Worm (Caenorhabditis elegans) whole organism, young adult: ENCODE results near the gene lin-42.

ENCODE experiments used
- B0336.3 ChIP-seq: fragments of 200-800 bp; sonication (Bioruptor generic); IDR thresholded peaks from 2 replicates; pipeline ENCODE4 v1.3.6; 2022; ENCODE audit warnings: missing genetic modification characterization, missing compliant biosample characterization
- D2030.7 ChIP-seq: fragments of 200-800 bp; sonication (Bioruptor generic); IDR thresholded peaks from 2 replicates; pipeline ENCODE4 v1.3.6; 2022; ENCODE audit warnings: missing genetic modification reagents, missing genetic modification characterization, missing compliant biosample characterization
- F22D6.2 ChIP-seq: sonication (generic microtip); optimal IDR thresholded peaks from 2 replicates; lab custom pipeline; 2016; ENCODE audit warnings: mild to moderate bottlenecking, missing genetic modification characterization, missing compliant biosample characterization
- K12H6.12 ChIP-seq: fragments of 200-800 bp; sonication (Bioruptor generic); optimal IDR thresholded peaks from 2 replicates; lab custom pipeline; 2018; ENCODE audit warnings: mild to moderate bottlenecking, missing genetic modification characterization, missing compliant biosample characterization
- T26A5.8 ChIP-seq: sonication (generic microtip); optimal IDR thresholded peaks from 2 replicates; lab custom pipeline; 2016; ENCODE audit warnings: missing genetic modification characterization, missing compliant biosample characterization
- aptf-2 ChIP-seq: fragments of 200-800 bp; sonication (Bioruptor generic); conservative IDR thresholded peaks from 2 replicates; pipeline ENCODE4 v1.3.6; 2022; ENCODE audit warnings: missing genetic modification reagents, missing genetic modification characterization, missing compliant biosample characterization
- bed-1 ChIP-seq: fragments of 200-800 bp; sonication (Bioruptor generic); IDR thresholded peaks from 2 replicates; pipeline ENCODE4 v1.3.6; 2022; ENCODE audit warnings: missing genetic modification reagents, missing genetic modification characterization, missing compliant biosample characterization
- cebp-1 ChIP-seq, 2 experiments: fragments of 200-800 bp in 1 of 2; sonication (Bioruptor generic) in 1 of 2; sonication (generic microtip) in 1 of 2; IDR thresholded peaks in 1 of 2; optimal IDR thresholded peaks in 1 of 2; 2 replicates each; pipeline versions ENCODE4 v1.3.6 to Lab custom; 2017 to 2022; ENCODE audit warnings: missing compliant biosample characterization in 2 of 2, missing genetic modification characterization in 2 of 2, mild to moderate bottlenecking in 1 of 2, missing genetic modification reagents in 1 of 2, moderate library complexity in 1 of 2
- die-1 ChIP-seq: sonication (generic microtip); optimal IDR thresholded peaks from 2 replicates; lab custom pipeline; 2016; ENCODE audit warnings: missing genotype, mild to moderate bottlenecking, missing genetic modification characterization, missing compliant biosample characterization
- egl-18 ChIP-seq: fragments of 200-800 bp; sonication (Bioruptor generic); IDR thresholded peaks from 2 replicates; pipeline ENCODE4 v1.3.6; 2022; ENCODE audit warnings: missing genetic modification reagents, missing genetic modification characterization, missing compliant biosample characterization
- hlh-12 ChIP-seq: sonication (generic microtip); optimal IDR thresholded peaks from 2 replicates; lab custom pipeline; 2016; ENCODE audit warnings: missing genetic modification characterization, missing compliant biosample characterization
- hmg-1.2 ChIP-seq: fragments of 200-800 bp; sonication (Bioruptor generic); IDR thresholded peaks from 2 replicates; pipeline ENCODE4 v1.3.6; 2022; ENCODE audit warnings: missing genetic modification reagents, missing genetic modification characterization, missing compliant biosample characterization
- hmg-20 ChIP-seq: fragments of 200-800 bp; sonication (Bioruptor generic); IDR thresholded peaks from 2 replicates; pipeline ENCODE4 v1.3.6; 2022; ENCODE audit warnings: missing genetic modification reagents, missing genetic modification characterization, missing compliant biosample characterization
- let-526 ChIP-seq: fragments of 200-800 bp; sonication (Bioruptor generic); IDR thresholded peaks from 2 replicates; pipeline ENCODE4 v1.3.6; 2022; ENCODE audit warnings: missing genetic modification reagents, missing genetic modification characterization, missing compliant biosample characterization
- let-607 ChIP-seq, 2 experiments: fragments of 200-800 bp in 1 of 2; sonication (Bioruptor generic) in 1 of 2; sonication (generic microtip) in 1 of 2; optimal IDR thresholded peaks; 2 replicates each; lab custom pipeline; 2016 to 2018; ENCODE audit warnings: mild to moderate bottlenecking in 2 of 2, missing compliant biosample characterization in 2 of 2, missing genetic modification characterization in 2 of 2, moderate library complexity in 2 of 2, missing genotype in 1 of 2
- lsl-1 ChIP-seq: fragments of 200-800 bp; sonication (Bioruptor generic); optimal IDR thresholded peaks from 2 replicates; lab custom pipeline; 2018; ENCODE audit warnings: mild to moderate bottlenecking, missing genetic modification characterization, moderate library complexity, missing compliant biosample characterization
- madf-8 ChIP-seq: fragments of 200-800 bp; sonication (Bioruptor generic); conservative IDR thresholded peaks from 2 replicates; pipeline ENCODE4 v1.3.6; 2022; ENCODE audit warnings: missing genetic modification reagents, missing genetic modification characterization, missing compliant biosample characterization
- mxl-1 ChIP-seq: sonication (generic microtip); optimal IDR thresholded peaks from 2 replicates; lab custom pipeline; 2016; ENCODE audit warnings: missing genetic modification characterization, missing compliant biosample characterization
- nhr-179 ChIP-seq: sonication (generic microtip); optimal IDR thresholded peaks from 2 replicates; lab custom pipeline; 2016; ENCODE audit warnings: mild to moderate bottlenecking, missing genetic modification characterization, missing compliant biosample characterization
- nhr-90 ChIP-seq: sonication (generic microtip); optimal IDR thresholded peaks from 2 replicates; lab custom pipeline; 2016; ENCODE audit warnings: missing genotype, mild to moderate bottlenecking, missing genetic modification characterization, missing compliant biosample characterization
- pha-4 ChIP-seq: fragments of 150-350 bp; sonication (generic microtip); optimal IDR thresholded peaks from 2 replicates; lab custom pipeline; 2014; ENCODE audit warnings: missing biosample characterization, missing genetic modification reagents, missing genetic modification characterization
- rpc-1 ChIP-seq, 2 experiments: fragments of 150-350 bp in 1 of 2; sonication (generic microtip) in 1 of 2; optimal IDR thresholded peaks; 2 replicates each; lab custom pipeline; 2014 to 2018; ENCODE audit warnings: missing biosample characterization in 1 of 2, missing genetic modification characterization in 1 of 2, missing genetic modification reagents in 1 of 2, missing genotype in 1 of 2
- snpc-3.4 ChIP-seq: sonication (generic microtip); optimal IDR thresholded peaks from 2 replicates; lab custom pipeline; 2017; ENCODE audit warnings: missing genetic modification characterization, mild to moderate bottlenecking, missing compliant biosample characterization, antibody characterized with exemption, moderate library complexity, missing genotype, missing genetic modification reagents
- sptf-2 ChIP-seq: fragments of 200-800 bp; sonication (Bioruptor generic); optimal IDR thresholded peaks from 2 replicates; lab custom pipeline; 2018; ENCODE audit warnings: mild to moderate bottlenecking, missing genetic modification characterization, missing compliant biosample characterization
- tbp1 ChIP-seq: fragments of 200-800 bp; sonication (Bioruptor generic); optimal IDR thresholded peaks from 2 replicates; lab custom pipeline; 2018; ENCODE audit warnings: mild to moderate bottlenecking, missing genetic modification characterization, missing compliant biosample characterization
- zfh-2 ChIP-seq: fragments of 200-800 bp; sonication (Bioruptor generic); conservative IDR thresholded peaks from 2 replicates; pipeline ENCODE4 v1.3.6; 2022; ENCODE audit warnings: missing genetic modification reagents, missing genetic modification characterization, missing compliant biosample characterization
- ztf-18 ChIP-seq: sonication (generic microtip); optimal IDR thresholded peaks from 2 replicates; lab custom pipeline; 2016; ENCODE audit warnings: missing genotype, mild to moderate bottlenecking, missing genetic modification characterization, missing compliant biosample characterization
- ztf-22 ChIP-seq: fragments of 200-800 bp; sonication (Bioruptor generic); optimal IDR thresholded peaks from 2 replicates; lab custom pipeline; 2018; ENCODE audit warnings: mild to moderate bottlenecking, missing genetic modification characterization, moderate library complexity, missing compliant biosample characterization

Gene lin-42

ce11 chrII:1245783-1246182 is 6.4 kb downstream of the lin-42 start:
- no peak for TF ChIP-seq hmg-20 (GFP tag; lab: Robert Waterston, UW)
- no peak for TF ChIP-seq D2030.7 (GFP tag; lab: Robert Waterston, UW)
- no peak for TF ChIP-seq let-526 (GFP tag; lab: Robert Waterston, UW)
- TF ChIP-seq snpc-3.4 (tag; lab: Kevin White, UChicago): no peak
- no peak for TF ChIP-seq let-607 (tag; optimal IDR thresholded peaks at IDR 0.05; lab: Kevin White, UChicago)

ce11 chrII:1244420-1244959 is 7.7 kb downstream of the lin-42 start:
- no peak for TF ChIP-seq nhr-179 (tag; lab: Kevin White, UChicago)
- TF ChIP-seq zfh-2 (GFP tag; lab: Robert Waterston, UW): 0 out of 2 replicates have a peak, but pooled peaks have one; percentile 35
- TF ChIP-seq rpc-1 (optimal IDR thresholded peaks at IDR 0.05; lab: Kevin White, UChicago): no peak
- TF ChIP-seq rpc-1 (tag; optimal IDR thresholded peaks at IDR 0.05; lab: Kevin White, UChicago): no peak
- TF ChIP-seq nhr-90 (tag; lab: Kevin White, UChicago): no peak
- no peak for TF ChIP-seq madf-8 (GFP tag; lab: Robert Waterston, UW)
- no peak for TF ChIP-seq tbp1

ce11 chrII:1242475-1242874 is 9.7 kb downstream of the lin-42 start:
- TF ChIP-seq aptf-2 (GFP tag; lab: Robert Waterston, UW) (0 out of 2 replicates have a peak, but pooled peaks have one; percentile 34), K12H6.12 (tag; lab: Kevin White, UChicago) (peak; percentile 14), zfh-2 (GFP tag; lab: Robert Waterston, UW) (peak; percentile 54), B0336.3 (GFP tag; lab: Robert Waterston, UW) (no peak), ztf-18 (tag; lab: Kevin White, UChicago) (no peak), hmg-1.2 (GFP tag; lab: Robert Waterston, UW) (peak; percentile 91)

- no peak for TF ChIP-seq pha-4 (tag; lab: Kevin White, UChicago)
- peak; percentile 52; the same call in 1 of the 2 replicates for TF ChIP-seq zfh-2 (GFP tag; lab: Robert Waterston, UW)
- TF ChIP-seq lsl-1 (GFP tag; lab: Kevin White, UChicago): no peak
Measured at ce11 chrII:1241176-1241730, 10.9 kb downstream of the lin-42 start.

- TF ChIP-seq F22D6.2 (tag; lab: Kevin White, UChicago) (no peak), T26A5.8 (tag; lab: Kevin White, UChicago) (no peak), sptf-2 (no peak), D2030.7 (GFP tag; lab: Robert Waterston, UW) (no peak), hlh-12 (tag; lab: Kevin White, UChicago) (no peak), ztf-22 (GFP tag; lab: Kevin White, UChicago) (no peak), egl-18 (no peak), cebp-1 (GFP tag; IDR thresholded peaks at IDR 0.05; lab: Robert Waterston, UW) (no peak), cebp-1 (tag; optimal IDR thresholded peaks at IDR 0.05; lab: Kevin White, UChicago) (no peak), die-1 (tag; lab: Kevin White, UChicago) (no peak), bed-1 (no peak), mxl-1 (tag; lab: Kevin White, UChicago) (no peak)
- TF ChIP-seq, all 124 proteins: peak for 0
Measured at ce11 chrII:1240436-1240835, 11.7 kb downstream of the lin-42 start.
